Worm (Caenorhabditis elegans): Measurements from ENCODE around the gene F20D6.12.

The F20D6.12 gene

DNA sequence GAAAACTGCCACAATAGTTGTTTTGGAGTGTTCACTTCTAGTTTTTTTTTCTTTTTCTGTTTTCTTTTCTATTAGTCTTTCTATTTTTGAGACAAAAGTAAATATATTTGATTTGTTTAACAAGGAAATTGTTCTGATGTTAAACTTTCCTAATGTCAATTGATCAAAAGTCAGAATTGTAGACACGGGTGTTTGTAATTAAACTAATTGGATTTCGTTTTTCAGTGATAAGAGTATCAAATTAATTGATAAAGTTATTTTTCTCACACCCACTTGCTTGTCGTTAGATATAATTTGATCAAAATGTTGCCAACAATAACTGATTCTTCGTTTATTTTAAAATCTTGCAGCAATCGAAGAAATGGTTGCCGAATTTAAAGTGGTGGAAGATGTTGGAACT, 26.7 kb downstream of the F20D6.12 start:
- TF ChIP-seq nhr-77 (tag; optimal IDR thresholded peaks at IDR 0.05) (no peak), nhr-23 (tag; optimal IDR thresholded peaks at IDR 0.05) (no peak), skn-1 (tag; optimal IDR thresholded peaks at IDR 0.05) (no peak), lin-13 (GFP tag; optimal IDR thresholded peaks at IDR 0.05) (no peak), egl-27 (tag; optimal IDR thresholded peaks at IDR 0.05) (no peak), ceh-82 (tag; optimal IDR thresholded peaks at IDR 0.05) (no peak), sma-9 (GFP tag; optimal IDR thresholded peaks at IDR 0.05) (no peak), sma-9 (tag; optimal IDR thresholded peaks at IDR 0.05) (no peak), fos-1 (tag; optimal IDR thresholded peaks at IDR 0.05) (no peak), elt-3 (tag; optimal IDR thresholded peaks at IDR 0.05) (no peak), lsy-2 (tag; optimal IDR thresholded peaks at IDR 0.05) (no peak), R02D3.7 (tag; optimal IDR thresholded peaks at IDR 0.05) (no peak), nhr-21 (tag; optimal IDR thresholded peaks at IDR 0.05) (no peak), sma-3 (GFP tag; optimal IDR thresholded peaks at IDR 0.05) (no peak), dmd-4 (tag; optimal IDR thresholded peaks at IDR 0.05) (no peak)

DNA sequence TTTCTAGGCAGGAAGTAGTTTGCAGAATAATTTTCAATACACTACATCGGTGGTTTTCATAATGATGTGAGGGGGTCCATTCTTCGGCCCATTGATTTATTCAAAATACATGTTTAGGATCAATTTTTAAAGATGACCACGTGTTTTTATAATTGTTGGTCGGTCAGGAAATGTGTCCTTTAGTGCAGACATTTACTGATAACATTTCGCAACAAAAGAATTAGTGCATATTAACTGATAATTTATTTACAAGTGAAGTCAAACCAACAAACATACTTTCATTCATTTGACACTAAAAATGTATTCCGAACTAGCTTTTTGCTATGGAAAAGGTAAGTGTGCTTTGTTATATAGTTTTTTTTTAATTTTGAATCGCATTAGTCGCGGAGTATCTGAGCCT, 28.2 kb downstream of the F20D6.12 start, which contains the start of gene F20D6.5:
F20D6.5 (plus strand) TSS at position 259 of the 400 bp plus-strand sequence.
- TF ChIP-seq alr-1 (tag; optimal IDR thresholded peaks at IDR 0.05) (no peak), sma-9 (GFP tag; optimal IDR thresholded peaks at IDR 0.05) (peak; percentile 64), sma-9 (tag; optimal IDR thresholded peaks at IDR 0.05) (no peak), fos-1 (tag; optimal IDR thresholded peaks at IDR 0.05) (peak; percentile 18), ama-1 (optimal IDR thresholded peaks at IDR 0.05) (no peak)

DNA sequence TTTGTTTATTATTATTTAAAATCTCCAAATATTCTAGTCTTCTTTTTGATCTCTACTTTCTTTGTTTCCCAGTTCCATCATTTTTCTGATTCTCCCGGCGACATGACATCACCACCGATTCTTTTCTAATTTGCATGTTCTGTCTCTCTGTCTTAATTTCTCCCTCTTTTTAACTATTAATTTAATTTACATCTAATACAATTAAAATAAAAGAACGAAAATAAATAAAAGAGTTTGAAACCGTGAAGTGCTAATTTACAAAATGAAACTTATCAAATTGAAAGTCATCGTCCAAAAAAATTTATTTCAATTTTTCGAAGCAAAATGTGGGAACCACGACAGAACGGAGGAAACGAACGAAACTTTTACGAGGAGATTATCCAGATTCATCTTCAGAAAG, 30.3 kb downstream of the F20D6.12 start, which contains the start of gene F20D6.6:
F20D6.6 (plus strand) TSS at position 301 of the 400 bp plus-strand sequence.
- TF ChIP-seq aly-2 (tag; optimal IDR thresholded peaks at IDR 0.05): no peak
- no peak for TF ChIP-seq unc-62 (GFP tag; optimal IDR thresholded peaks at IDR 0.05)
- no peak for TF ChIP-seq alr-1 (tag; optimal IDR thresholded peaks at IDR 0.05)
- TF ChIP-seq ceh-82 (tag; optimal IDR thresholded peaks at IDR 0.05): no peak
- TF ChIP-seq mbf-1 (tag; optimal IDR thresholded peaks at IDR 0.05): no peak
- no peak for TF ChIP-seq zag-1 (tag; optimal IDR thresholded peaks at IDR 0.05)
- no peak for TF ChIP-seq nhr-21 (tag; optimal IDR thresholded peaks at IDR 0.05)
- no peak for TF ChIP-seq ceh-16 (tag; optimal IDR thresholded peaks at IDR 0.05)
- no peak for TF ChIP-seq sma-3 (GFP tag; optimal IDR thresholded peaks at IDR 0.05)

DNA sequence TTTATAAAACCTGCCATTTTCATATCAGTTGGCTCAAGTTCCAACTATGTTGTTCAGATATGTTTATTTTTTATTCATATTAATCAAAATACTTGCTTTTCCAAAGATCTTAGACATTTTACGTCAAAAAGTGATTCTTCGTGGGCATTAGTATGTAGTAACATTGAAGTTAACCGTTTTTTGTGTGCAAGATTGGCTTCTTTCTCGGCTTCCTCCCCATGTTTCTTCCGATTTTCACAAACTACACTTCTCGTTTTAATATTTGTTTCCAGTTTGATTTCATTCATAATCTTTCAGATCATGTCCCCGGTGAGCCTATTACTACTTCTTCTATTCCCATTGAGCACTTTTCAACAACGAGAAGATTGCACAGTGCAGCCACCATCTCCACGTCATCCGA, 32.5 kb downstream of the F20D6.12 start, which contains the start of gene sul-2:
sul-2 (plus strand) TSS at position 301 of the 400 bp plus-strand sequence.
- TF ChIP-seq Y55F3AM.14 (GFP tag; optimal IDR thresholded peaks at IDR 0.05) (no peak), peb-1 (tag; optimal IDR thresholded peaks at IDR 0.05) (no peak), fos-1 (tag; optimal IDR thresholded peaks at IDR 0.05) (no peak), ztf-11 (tag; optimal IDR thresholded peaks at IDR 0.05) (no peak), aly-2 (tag; optimal IDR thresholded peaks at IDR 0.05) (no peak), unc-55 (GFP tag; optimal IDR thresholded peaks at IDR 0.05) (no peak), sma-9 (GFP tag; optimal IDR thresholded peaks at IDR 0.05) (no peak), sma-9 (tag; optimal IDR thresholded peaks at IDR 0.05) (no peak), unc-62 (GFP tag; optimal IDR thresholded peaks at IDR 0.05) (no peak), nhr-129 (tag; optimal IDR thresholded peaks at IDR 0.05) (no peak), nhr-11 (tag; optimal IDR thresholded peaks at IDR 0.05) (no peak), gmeb-1 (tag; optimal IDR thresholded peaks at IDR 0.05) (no peak), alr-1 (tag; optimal IDR thresholded peaks at IDR 0.05) (no peak), lin-13 (GFP tag; optimal IDR thresholded peaks at IDR 0.05) (no peak), ztf-4 (tag; optimal IDR thresholded peaks at IDR 0.05) (no peak), R02D3.7 (tag; optimal IDR thresholded peaks at IDR 0.05) (no peak), nhr-10 (tag; optimal IDR thresholded peaks at IDR 0.05) (no peak), nhr-237 (tag; optimal IDR thresholded peaks at IDR 0.05) (no peak)

DNA sequence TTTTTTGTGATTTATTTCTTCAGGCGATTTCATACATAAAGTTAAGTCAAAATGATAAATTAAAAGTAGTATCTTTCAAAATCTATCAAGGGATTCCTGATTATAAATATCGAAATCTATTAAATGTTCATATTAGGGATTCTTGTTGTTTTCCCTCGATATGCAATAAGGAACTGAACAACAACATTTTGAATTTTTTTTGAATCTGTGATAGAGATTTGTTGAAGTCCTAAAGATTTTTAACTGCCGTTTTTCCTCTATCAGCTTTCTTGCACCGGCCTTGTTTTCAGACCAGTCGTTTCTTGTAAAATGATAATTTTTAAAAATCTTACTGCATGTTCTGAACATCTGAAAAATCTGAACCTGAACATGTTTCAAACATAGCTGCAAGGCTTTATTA, 34.2 kb downstream of the F20D6.12 start:
- no peak for TF ChIP-seq alr-1 (tag; optimal IDR thresholded peaks at IDR 0.05)
- TF ChIP-seq R02D3.7 (tag; optimal IDR thresholded peaks at IDR 0.05): no peak
- no peak for TF ChIP-seq aly-2 (tag; optimal IDR thresholded peaks at IDR 0.05)
- TF ChIP-seq ceh-16 (tag; optimal IDR thresholded peaks at IDR 0.05): no peak
- TF ChIP-seq egl-27 (tag; optimal IDR thresholded peaks at IDR 0.05): no peak

DNA sequence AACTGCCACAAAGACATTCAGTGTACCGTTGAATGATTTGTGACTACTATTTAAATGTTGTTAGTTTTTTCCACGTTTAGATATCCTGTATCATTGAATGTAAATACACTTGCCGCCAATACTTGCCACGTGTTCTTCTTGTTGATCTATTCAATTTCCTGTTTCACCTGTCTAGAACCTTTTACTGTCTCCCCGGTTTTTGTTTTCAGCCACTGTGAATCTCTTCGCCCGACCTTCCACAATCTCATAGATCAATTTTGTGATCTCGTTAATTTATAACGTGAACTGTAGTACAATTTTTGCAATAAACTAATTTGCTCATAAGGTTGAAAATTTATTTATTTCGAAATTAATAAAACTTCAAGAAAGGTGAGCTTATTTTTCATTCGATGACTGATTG, 44.6 kb downstream of the F20D6.12 start, which contains the start of gene D1014.13:
D1014.13 (plus strand) TSS at position 301 of the 400 bp plus-strand sequence.
- no peak for TF ChIP-seq lin-13 (GFP tag; optimal IDR thresholded peaks at IDR 0.05)
- TF ChIP-seq nhr-237 (tag; optimal IDR thresholded peaks at IDR 0.05): no peak
- no peak for TF ChIP-seq nhr-10 (tag; optimal IDR thresholded peaks at IDR 0.05)
- no peak for TF ChIP-seq nhr-129 (tag; optimal IDR thresholded peaks at IDR 0.05)
- TF ChIP-seq dmd-4 (tag; optimal IDR thresholded peaks at IDR 0.05): no peak
- no peak for TF ChIP-seq ztf-11 (tag; optimal IDR thresholded peaks at IDR 0.05)
- TF ChIP-seq skn-1 (tag; optimal IDR thresholded peaks at IDR 0.05): no peak
- TF ChIP-seq nhr-25 (tag; optimal IDR thresholded peaks at IDR 0.05): no peak
- no peak for TF ChIP-seq R02D3.7 (tag; optimal IDR thresholded peaks at IDR 0.05)
